Fruit fly (Drosophila melanogaster): Measurements from ENCODE around the gene bip1.

The bip1 gene

DNA sequence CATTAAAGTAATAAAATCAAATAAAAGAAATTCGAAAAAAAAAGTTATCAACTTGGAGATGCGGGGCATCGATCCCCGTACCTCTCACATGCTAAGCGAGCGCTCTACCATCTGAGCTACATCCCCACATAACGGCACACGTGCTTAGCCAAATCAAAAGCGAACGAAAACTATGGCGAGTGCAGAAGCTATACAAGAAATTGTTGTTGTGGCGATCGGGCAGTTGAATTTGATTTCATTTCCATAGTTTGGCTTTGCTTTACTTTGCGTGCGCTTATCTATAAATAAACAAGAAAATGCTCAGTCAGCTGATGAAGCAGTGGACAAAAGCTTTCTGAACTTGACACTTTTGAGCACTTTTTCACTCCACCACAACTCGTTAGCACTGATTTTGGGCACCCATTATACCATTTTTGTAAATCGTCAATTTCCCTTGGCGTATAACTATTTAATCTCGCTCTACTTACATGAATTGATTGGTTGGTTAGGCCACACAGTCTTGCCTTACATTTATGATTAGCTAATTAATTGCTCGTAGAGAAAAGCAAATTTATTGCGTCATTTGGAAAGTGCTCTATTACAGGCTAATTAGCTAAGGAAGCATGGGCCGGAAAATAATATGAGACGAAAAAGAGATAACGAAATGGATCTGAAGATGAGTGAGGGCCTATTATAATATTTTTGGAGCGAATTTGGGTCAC is 29.9 kb downstream of the bip1 start (continued):
- TF ChIP-seq Opbp (GFP tag; IDR thresholded peaks at IDR 0.05; ENCODE audit: partially characterized antibody) (no peak), zfh1 (GFP tag; IDR thresholded peaks at IDR 0.05) (no peak), CG31365 (tag; optimal IDR thresholded peaks at IDR 0.05) (peak; percentile 42), caup (GFP tag; optimal IDR thresholded peaks at IDR 0.05; ENCODE audit: severe bottlenecking) (no peak), CG11696 (GFP tag; IDR thresholded peaks at IDR 0.05) (no peak), CG1233 (GFP tag; optimal IDR thresholded peaks at IDR 0.05) (no peak), dysf (GFP tag; IDR thresholded peaks at IDR 0.05) (no peak), CG5953 (GFP tag; IDR thresholded peaks at IDR 0.05) (no peak), hbn (GFP tag; IDR thresholded peaks at IDR 0.05; ENCODE audit: partially characterized antibody) (no peak), usp (GFP tag; optimal IDR thresholded peaks at IDR 0.05) (no peak), Trl (optimal IDR thresholded peaks at IDR 0.05) (no peak), Trl (GFP tag; optimal IDR thresholded peaks at IDR 0.05) (no peak), NFAT (GFP tag; IDR thresholded peaks at IDR 0.05) (no peak), en (GFP tag; optimal IDR thresholded peaks at IDR 0.05) (no peak), CG15479 (GFP tag; optimal IDR thresholded peaks at IDR 0.05) (no peak), Ada2b (GFP tag; IDR thresholded peaks at IDR 0.05) (no peak), NC2β (GFP tag; optimal IDR thresholded peaks at IDR 0.05) (no peak), tgo (GFP tag; IDR thresholded peaks at IDR 0.05) (no peak), CG34376 (GFP tag; optimal IDR thresholded peaks at IDR 0.05) (no peak), CG17359 (tag; optimal IDR thresholded peaks at IDR 0.05) (no peak), Hsf (GFP tag; optimal IDR thresholded peaks at IDR 0.05) (no peak), CG11247 (GFP tag; IDR thresholded peaks at IDR 0.05) (no peak), Dip2 (GFP tag; IDR thresholded peaks at IDR 0.05) (no peak), CG4820 (GFP tag; optimal IDR thresholded peaks at IDR 0.05) (no peak), CG10366 (GFP tag; IDR thresholded peaks at IDR 0.05) (peak; percentile 47), Awh (GFP tag; IDR thresholded peaks at IDR 0.05) (no peak), Ets65A (GFP tag) (no peak), CG13296 (GFP tag; optimal IDR thresholded peaks at IDR 0.05) (peak; percentile 25), CG4424 (GFP tag; optimal IDR thresholded peaks at IDR 0.05) (no peak), E2f2 (GFP tag; IDR thresholded peaks at IDR 0.05) (no peak), CG10654 (GFP tag; optimal IDR thresholded peaks at IDR 0.05) (no peak), CG30403 (GFP tag; optimal IDR thresholded peaks at IDR 0.05) (no peak), Sin3A (optimal IDR thresholded peaks at IDR 0.05) (no peak), Deaf1 (tag; optimal IDR thresholded peaks at IDR 0.05) (peak; percentile 62), CG31388 (GFP tag; optimal IDR thresholded peaks at IDR 0.05) (no peak), CG3847 (GFP tag; IDR thresholded peaks at IDR 0.05) (no peak), CG18764 (GFP tag; optimal IDR thresholded peaks at IDR 0.05) (no peak), CG2116 (GFP tag; optimal IDR thresholded peaks at IDR 0.05) (no peak), stc (GFP tag; IDR thresholded peaks at IDR 0.05) (peak; percentile 54; the same call in 1 of the 2 replicates), ato (GFP tag; IDR thresholded peaks at IDR 0.05; ENCODE audit: partially characterized antibody) (peak; percentile 82), pnt (GFP tag; optimal IDR thresholded peaks at IDR 0.05) (no peak), wek (GFP tag; optimal IDR thresholded peaks at IDR 0.05) (no peak), trh (GFP tag; optimal IDR thresholded peaks at IDR 0.05) (no peak), Abd-B (GFP tag; optimal IDR thresholded peaks at IDR 0.05) (no peak), CG16815 (GFP tag; optimal IDR thresholded peaks at IDR 0.05) (no peak), sna (GFP tag; IDR thresholded peaks at IDR 0.05; ENCODE audit: partially characterized antibody) (no peak), luna (GFP tag; optimal IDR thresholded peaks at IDR 0.05) (no peak), CG2712 (tag; optimal IDR thresholded peaks at IDR 0.05) (no peak), chinmo (GFP tag; IDR thresholded peaks at IDR 0.05; ENCODE audit: partially characterized antibody) (peak; percentile 82; the same call in 2 of the 4 replicates)
